Fruit fly (Drosophila melanogaster): ENCODE data around the gene CG8028.

Gene CG8028

dm6 chrX:19268484-19269068 lies 11.6 kb downstream of the CG8028 start, which contains the start of gene CG8010 (continued):
- peak; percentile 99 for TF ChIP-seq CG7928 (GFP tag; optimal IDR thresholded peaks at IDR 0.05)
- 0 out of 4 replicates have a peak, but pooled peaks have one; percentile 67 for TF ChIP-seq chinmo (GFP tag; IDR thresholded peaks at IDR 0.05; ENCODE audit: partially characterized antibody)
- TF ChIP-seq CG16863 (GFP tag; optimal IDR thresholded peaks at IDR 0.05), result peak; percentile 10
- TF ChIP-seq sug (tag; optimal IDR thresholded peaks at IDR 0.05), result peak; percentile 34
- TF ChIP-seq Hsf (GFP tag; optimal IDR thresholded peaks at IDR 0.05), result peak; percentile 2
- TF ChIP-seq CG3847 (GFP tag; IDR thresholded peaks at IDR 0.05), result no peak
- no peak for TF ChIP-seq Hey (tag; optimal IDR thresholded peaks at IDR 0.05)
- TF ChIP-seq CG10431 (GFP tag; optimal IDR thresholded peaks at IDR 0.05), result no peak
- no peak for TF ChIP-seq Chrac-16 (GFP tag; optimal IDR thresholded peaks at IDR 0.05)
- TF ChIP-seq sens (GFP tag), result peak; percentile 46
- peak; percentile 33; the same call in 1 of the 3 replicates for TF ChIP-seq Dbx (GFP tag; IDR thresholded peaks at IDR 0.05)
- TF ChIP-seq CG17328 (GFP tag; IDR thresholded peaks at IDR 0.05), result no peak
- TF ChIP-seq Oli (tag; optimal IDR thresholded peaks at IDR 0.05), result no peak
- no peak for TF ChIP-seq zen (tag; optimal IDR thresholded peaks at IDR 0.05)
- no peak for TF ChIP-seq CG3726 (GFP tag; IDR thresholded peaks at IDR 0.05)
- TF ChIP-seq ewg (GFP tag; optimal IDR thresholded peaks at IDR 0.05), result no peak
- TF ChIP-seq Neu2 (GFP tag; optimal IDR thresholded peaks at IDR 0.05; ENCODE audit: borderline replicate concordance), result no peak
- TF ChIP-seq CG14667 (GFP tag; IDR thresholded peaks at IDR 0.05), result no peak
- no peak for TF ChIP-seq Ssrp (tag; optimal IDR thresholded peaks at IDR 0.05)
- TF ChIP-seq CG6854 (GFP tag; optimal IDR thresholded peaks at IDR 0.05), result no peak
- peak; percentile 48 for TF ChIP-seq CG17186 (GFP tag; optimal IDR thresholded peaks at IDR 0.05)
- no peak for TF ChIP-seq Lim3 (GFP tag; IDR thresholded peaks at IDR 0.05)
- TF ChIP-seq crc (GFP tag; optimal IDR thresholded peaks at IDR 0.05), result no peak
- peak; percentile 38; the same call in 1 of the 3 replicates for TF ChIP-seq CG16813 (GFP tag; IDR thresholded peaks at IDR 0.05; ENCODE audit: partially characterized antibody)
- TF ChIP-seq twi (tag; optimal IDR thresholded peaks at IDR 0.05), result peak; percentile 35
- TF ChIP-seq CG42726 (GFP tag; IDR thresholded peaks at IDR 0.05; ENCODE audit: partially characterized antibody), result peak; percentile 54
- TF ChIP-seq dysf (GFP tag; IDR thresholded peaks at IDR 0.05), result no peak
- no peak for TF ChIP-seq cad (GFP tag; optimal IDR thresholded peaks at IDR 0.05)
- TF ChIP-seq croc (GFP tag; conservative IDR thresholded peaks at IDR 0.05), result no peak
- no peak for TF ChIP-seq CG15601 (tag; optimal IDR thresholded peaks at IDR 0.05)
- TF ChIP-seq Bdp1 (GFP tag; optimal IDR thresholded peaks at IDR 0.05), result no peak
- no peak for TF ChIP-seq CG8944 (GFP tag; optimal IDR thresholded peaks at IDR 0.05)
- TF ChIP-seq sens-2 (GFP tag; IDR thresholded peaks at IDR 0.05), result no peak
- peak; percentile 42; the same call in 1 of the 2 replicates for TF ChIP-seq nerfin-2 (GFP tag; IDR thresholded peaks at IDR 0.05; ENCODE audit: partially characterized antibody)
- TF ChIP-seq gfzf (GFP tag; optimal IDR thresholded peaks at IDR 0.05), result peak; percentile 35
- no peak for TF ChIP-seq Hr78 (GFP tag; optimal IDR thresholded peaks at IDR 0.05)
- peak; percentile 47; the same call in 1 of the 2 replicates for TF ChIP-seq unc-4 (GFP tag; IDR thresholded peaks at IDR 0.05; ENCODE audit: partially characterized antibody)
- peak; percentile 45 for TF ChIP-seq CG14710 (tag; optimal IDR thresholded peaks at IDR 0.05)
- TF ChIP-seq CG1024 (GFP tag; IDR thresholded peaks at IDR 0.05), result 0 out of 2 replicates have a peak, but pooled peaks have one; percentile 24
- TF ChIP-seq Mad (GFP tag; optimal IDR thresholded peaks at IDR 0.05), result no peak
- TF ChIP-seq Hr51 (GFP tag; optimal IDR thresholded peaks at IDR 0.05), result peak in 1 of 2 experiments; percentile 4
- TF ChIP-seq CG13624 (GFP tag; optimal IDR thresholded peaks at IDR 0.05), result no peak
- peak; percentile 33; the same call in 1 of the 2 replicates for TF ChIP-seq Ptx1 (GFP tag; IDR thresholded peaks at IDR 0.05)
- TF ChIP-seq HLHmδ (GFP tag; optimal IDR thresholded peaks at IDR 0.05), result peak; percentile 17
- TF ChIP-seq onecut (GFP tag; IDR thresholded peaks at IDR 0.05), result 0 out of 2 replicates have a peak, but pooled peaks have one; percentile 16
- no peak for TF ChIP-seq aop (GFP tag; IDR thresholded peaks at IDR 0.05)
- TF ChIP-seq CG7963 (GFP tag; IDR thresholded peaks at IDR 0.05; ENCODE audit: partially characterized antibody), result peak; percentile 42; the same call in 1 of the 3 replicates
- no peak for TF ChIP-seq br (optimal IDR thresholded peaks at IDR 0.05)
- TF ChIP-seq CG2678 (tag; optimal IDR thresholded peaks at IDR 0.05), result no peak
